Worm (Caenorhabditis elegans): ENCODE measurements around the gene F59G1.8.

The F59G1.8 gene

DNA sequence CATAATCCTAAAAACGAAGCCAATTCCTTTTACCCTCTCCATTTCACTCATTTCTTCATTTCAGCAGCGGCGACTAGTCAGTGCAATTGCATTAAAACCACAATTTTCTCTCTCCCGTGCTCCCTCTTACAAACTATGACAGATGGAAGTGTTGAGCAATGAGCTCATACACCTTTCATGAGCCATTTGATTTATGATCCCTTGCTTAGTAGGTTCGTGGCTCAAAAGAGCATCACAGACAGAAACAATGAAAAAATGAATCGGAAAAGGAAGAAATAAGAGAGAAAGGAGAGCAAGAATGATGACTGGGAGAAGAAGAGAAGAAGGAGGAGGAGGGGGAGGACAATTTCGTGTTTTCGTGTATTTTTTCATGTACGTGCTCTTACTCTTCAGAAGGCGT, 34.9 kb upstream of the F59G1.8 start:
- TF ChIP-seq ces-1 (GFP tag; optimal IDR thresholded peaks at IDR 0.05), result peak; percentile 36
- no peak for TF ChIP-seq mab-5 (tag; optimal IDR thresholded peaks at IDR 0.05)

DNA sequence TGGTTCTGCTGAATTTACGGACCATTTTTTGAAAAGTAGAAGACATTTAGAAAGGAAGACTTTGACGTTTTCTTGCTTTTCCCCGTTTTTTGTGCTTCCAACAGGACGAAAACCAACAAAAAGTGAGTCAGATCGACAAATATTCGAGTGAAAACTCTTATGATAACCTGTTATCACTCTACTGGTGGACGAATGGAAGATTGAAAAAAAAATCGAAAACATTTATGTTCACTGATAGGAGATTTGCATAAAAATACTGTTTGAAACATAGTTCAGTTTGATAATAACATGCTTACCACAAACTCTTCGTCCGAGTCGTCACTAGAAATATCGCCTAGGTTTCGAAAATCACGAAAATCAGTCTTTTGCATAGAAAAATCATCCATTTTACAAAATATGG, 34.0 kb upstream of the F59G1.8 start:
- no peak for TF ChIP-seq lin-13 (tag; optimal IDR thresholded peaks at IDR 0.05)
- no peak for TF ChIP-seq ceh-83 (GFP tag; optimal IDR thresholded peaks at IDR 0.05)
- no peak for TF ChIP-seq lin-32 (GFP tag; optimal IDR thresholded peaks at IDR 0.05)
- no peak for TF ChIP-seq hlh-1 (tag; optimal IDR thresholded peaks at IDR 0.05)
- no peak for TF ChIP-seq nhr-12 (tag; optimal IDR thresholded peaks at IDR 0.05)
- TF ChIP-seq flh-1 (GFP tag; optimal IDR thresholded peaks at IDR 0.05), result no peak
- TF ChIP-seq nhr-237 (tag; optimal IDR thresholded peaks at IDR 0.05), result no peak
- no peak for TF ChIP-seq bed-3 (GFP tag; optimal IDR thresholded peaks at IDR 0.05)
- TF ChIP-seq cnd-1 (tag; optimal IDR thresholded peaks at IDR 0.05), result no peak
- no peak for TF ChIP-seq elt-3 (tag; optimal IDR thresholded peaks at IDR 0.05)
- no peak for TF ChIP-seq lsy-2 (tag; optimal IDR thresholded peaks at IDR 0.05)
- TF ChIP-seq snpc-4 (tag; optimal IDR thresholded peaks at IDR 0.05), result no peak
- TF ChIP-seq mab-5 (tag; optimal IDR thresholded peaks at IDR 0.05), result no peak
- TF ChIP-seq ces-1 (GFP tag; optimal IDR thresholded peaks at IDR 0.05), result no peak
- TF ChIP-seq drap-1 (GFP tag; optimal IDR thresholded peaks at IDR 0.05), result no peak
- no peak for TF ChIP-seq ceh-43 (GFP tag; optimal IDR thresholded peaks at IDR 0.05)

DNA sequence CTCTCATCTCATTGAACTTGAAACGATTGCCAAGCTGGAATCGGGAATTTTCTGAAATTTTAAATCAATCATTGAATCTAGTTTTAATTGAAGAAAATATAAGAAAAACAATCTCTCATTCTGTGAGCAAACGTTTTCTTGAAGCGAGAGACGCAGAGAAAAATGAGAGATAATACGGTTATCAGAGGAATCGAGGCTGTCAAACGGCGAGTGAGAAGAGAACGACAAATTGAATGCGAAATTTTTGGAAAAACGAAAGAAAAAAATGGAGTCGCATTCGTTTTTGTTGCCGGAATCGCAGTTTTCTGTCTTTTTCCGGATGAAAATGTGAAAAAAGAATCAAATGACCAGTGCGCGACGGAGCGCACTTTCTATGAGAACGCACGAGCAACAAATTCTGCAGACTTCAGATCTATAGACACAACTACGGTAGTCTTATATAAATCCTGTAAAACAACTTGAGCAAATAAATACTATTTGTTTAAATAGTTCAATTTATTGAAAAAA, 32.7 kb upstream of the F59G1.8 start, which contains the start of gene tex-2:
Gene tex-2, minus strand, starts transcription at position 51 of the 507 bp plus-strand sequence.
- TF ChIP-seq cnd-1 (tag; optimal IDR thresholded peaks at IDR 0.05), result no peak
- TF ChIP-seq mls-2 (tag; optimal IDR thresholded peaks at IDR 0.05), result no peak
- no peak for TF ChIP-seq nhr-76 (tag; optimal IDR thresholded peaks at IDR 0.05)
- peak; percentile 30 for TF ChIP-seq lsy-2 (tag; optimal IDR thresholded peaks at IDR 0.05)
- no peak for TF ChIP-seq drap-1 (GFP tag; optimal IDR thresholded peaks at IDR 0.05)
- TF ChIP-seq hlh-1 (tag; optimal IDR thresholded peaks at IDR 0.05), result no peak
- no peak for TF ChIP-seq sem-2 (GFP tag; optimal IDR thresholded peaks at IDR 0.05)
- TF ChIP-seq tbx-8 (GFP tag; optimal IDR thresholded peaks at IDR 0.05), result no peak
- TF ChIP-seq bed-3 (GFP tag; optimal IDR thresholded peaks at IDR 0.05), result no peak
- TF ChIP-seq nhr-12 (tag; optimal IDR thresholded peaks at IDR 0.05), result no peak
- peak; percentile 89 for TF ChIP-seq ces-1 (GFP tag; optimal IDR thresholded peaks at IDR 0.05)
- no peak for TF ChIP-seq ceh-43 (GFP tag; optimal IDR thresholded peaks at IDR 0.05)
- no peak for TF ChIP-seq nhr-28 (tag; optimal IDR thresholded peaks at IDR 0.05)
- TF ChIP-seq lin-13 (tag; optimal IDR thresholded peaks at IDR 0.05), result peak; percentile 54
- TF ChIP-seq blmp-1 (tag; optimal IDR thresholded peaks at IDR 0.05), result no peak
- no peak for TF ChIP-seq pha-4 (tag; optimal IDR thresholded peaks at IDR 0.05)
- peak; percentile 86 for TF ChIP-seq mep-1 (tag; optimal IDR thresholded peaks at IDR 0.05)
- TF ChIP-seq ham-2 (GFP tag; optimal IDR thresholded peaks at IDR 0.05), result no peak
- no peak for TF ChIP-seq ztf-11 (tag; optimal IDR thresholded peaks at IDR 0.05)
- no peak for TF ChIP-seq snpc-4 (tag; optimal IDR thresholded peaks at IDR 0.05)
- no peak for TF ChIP-seq flh-1 (GFP tag; optimal IDR thresholded peaks at IDR 0.05)
- TF ChIP-seq ceh-39 (tag; optimal IDR thresholded peaks at IDR 0.05), result no peak
- TF ChIP-seq unc-62 (GFP tag; optimal IDR thresholded peaks at IDR 0.05), result no peak
- no peak for TF ChIP-seq ceh-83 (GFP tag; optimal IDR thresholded peaks at IDR 0.05)
- TF ChIP-seq elt-1 (tag; optimal IDR thresholded peaks at IDR 0.05; ENCODE audit: borderline replicate concordance, insufficient read depth), result no peak
- TF ChIP-seq mab-5 (tag; optimal IDR thresholded peaks at IDR 0.05), result no peak
- TF ChIP-seq elt-3 (tag; optimal IDR thresholded peaks at IDR 0.05), result no peak
- no peak for TF ChIP-seq sptf-1 (tag; optimal IDR thresholded peaks at IDR 0.05)
- no peak for TF ChIP-seq M03D4.4 (tag; optimal IDR thresholded peaks at IDR 0.05)

DNA sequence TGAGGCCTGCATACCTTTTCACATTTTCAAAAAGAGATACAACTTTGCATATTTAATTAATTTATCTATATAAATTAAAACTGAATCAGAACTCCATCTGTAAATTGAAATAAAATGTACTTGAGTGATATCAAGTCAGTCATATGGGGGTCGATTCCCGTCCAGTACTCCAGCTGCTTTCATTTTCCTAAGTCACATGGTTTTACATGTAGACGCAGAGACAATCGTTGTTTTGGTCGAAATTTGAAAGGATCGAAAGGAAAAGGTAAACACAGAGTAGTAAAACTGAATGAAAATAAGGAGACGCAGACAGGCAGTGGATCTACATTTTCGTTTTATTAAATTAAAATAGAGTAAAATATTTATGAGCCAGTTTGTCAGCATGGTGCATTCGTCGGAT, 32.2 kb upstream of the F59G1.8 start:
- no peak for TF ChIP-seq blmp-1 (tag; optimal IDR thresholded peaks at IDR 0.05)
- TF ChIP-seq M03D4.4 (tag; optimal IDR thresholded peaks at IDR 0.05), result no peak
- no peak for TF ChIP-seq tbx-8 (GFP tag; optimal IDR thresholded peaks at IDR 0.05)
- no peak for TF ChIP-seq snpc-4 (tag; optimal IDR thresholded peaks at IDR 0.05)
- TF ChIP-seq cnd-1 (tag; optimal IDR thresholded peaks at IDR 0.05), result no peak
- no peak for TF ChIP-seq ces-1 (GFP tag; optimal IDR thresholded peaks at IDR 0.05)
- TF ChIP-seq mab-5 (tag; optimal IDR thresholded peaks at IDR 0.05), result no peak
- no peak for TF ChIP-seq nhr-76 (tag; optimal IDR thresholded peaks at IDR 0.05)
- no peak for TF ChIP-seq bed-3 (GFP tag; optimal IDR thresholded peaks at IDR 0.05)
- no peak for TF ChIP-seq drap-1 (GFP tag; optimal IDR thresholded peaks at IDR 0.05)
- no peak for TF ChIP-seq nhr-28 (tag; optimal IDR thresholded peaks at IDR 0.05)
- no peak for TF ChIP-seq nhr-2 (tag; optimal IDR thresholded peaks at IDR 0.05)
- TF ChIP-seq elt-3 (tag; optimal IDR thresholded peaks at IDR 0.05), result no peak
- no peak for TF ChIP-seq hlh-1 (tag; optimal IDR thresholded peaks at IDR 0.05)

Data from whole organism, mixed stage, embryonic.